Worm (Caenorhabditis elegans) whole organism, midembryonic: Measurements from ENCODE around the gene clh-6.

Source experiments
- cog-1 ChIP-seq: sonication (generic microtip); optimal IDR thresholded peaks from 2 replicates; lab custom pipeline; 2016; ENCODE audit warnings: missing genetic modification characterization, missing compliant biosample characterization
- flt-1 ChIP-seq: fragments of 200-800 bp; sonication (Bioruptor generic); IDR thresholded peaks from 2 replicates; pipeline ENCODE4 v1.3.6; 2022; ENCODE audit warnings: missing genetic modification characterization, missing compliant biosample characterization
- klf-2 ChIP-seq: fragments of 200-800 bp; sonication (Bioruptor generic); conservative IDR thresholded peaks from 2 replicates; pipeline ENCODE4 v1.3.6; 2022; ENCODE audit warnings: missing genetic modification reagents, missing genetic modification characterization, missing compliant biosample characterization
- ref-1 ChIP-seq: fragments of 200-800 bp; sonication (Bioruptor generic); conservative IDR thresholded peaks from 2 replicates; pipeline ENCODE4 v1.3.6; 2022; ENCODE audit warnings: missing genetic modification reagents, missing genetic modification characterization, missing compliant biosample characterization
- tab-1 ChIP-seq: fragments of 200-800 bp; sonication (Bioruptor generic); IDR thresholded peaks from 2 replicates; pipeline ENCODE4 v1.3.6; 2022; ENCODE audit warnings: missing genetic modification characterization, missing compliant biosample characterization
- ztf-23 ChIP-seq: fragments of 200-800 bp; sonication (Bioruptor generic); IDR thresholded peaks from 2 replicates; pipeline ENCODE4 v1.3.6; 2022; ENCODE audit warnings: missing genetic modification reagents, missing genetic modification characterization, missing compliant biosample characterization
- ztf-29 ChIP-seq: fragments of 200-800 bp; sonication (Bioruptor generic); IDR thresholded peaks from 2 replicates; pipeline ENCODE4 v1.3.6; 2022; ENCODE audit warnings: missing genetic modification reagents, missing genetic modification characterization, missing compliant biosample characterization

DNA sequence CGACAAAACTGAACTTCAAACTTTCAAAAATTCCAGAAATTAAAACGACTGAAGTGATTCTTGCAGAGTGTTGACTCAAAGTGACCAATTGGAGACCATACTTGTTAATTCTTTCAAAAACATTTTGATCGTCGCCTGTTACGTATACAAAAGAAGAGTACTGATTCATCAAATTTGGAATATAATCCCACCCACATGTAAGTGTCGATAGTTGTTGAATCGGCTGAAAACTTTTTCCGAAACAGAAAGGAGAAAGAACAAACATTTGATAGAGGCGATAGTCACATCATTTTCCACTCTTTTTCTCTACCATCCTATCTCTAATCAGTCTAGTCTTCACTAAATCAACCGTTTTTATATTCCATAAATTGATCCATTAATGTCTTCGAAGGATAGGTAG, 40.8 kb upstream of the clh-6 start, which contains the start of gene nhr-153:
- TF ChIP-seq flt-1 (GFP tag; lab: Robert Waterston, UW) (no peak), cog-1 (no peak), ztf-23 (no peak), klf-2 (GFP tag; lab: Robert Waterston, UW) (no peak), tab-1 (GFP tag; lab: Robert Waterston, UW) (no peak), ztf-29 (GFP tag; lab: Robert Waterston, UW) (no peak), ref-1 (GFP tag; lab: Robert Waterston, UW) (no peak)
